Worm (Caenorhabditis elegans) whole organism, L2 larva: ENCODE measurements around the gene T03F6.6.
A peak's percentile ranks its signal among the peaks of the same experiment; 100 is the strongest.
"Not testable (repeated sequence)": the region's sequence is repeated elsewhere in the genome, so short reads cannot be mapped to it uniquely, and the experiment has no call there.

Experiments used
- F13H6.1 ChIP-seq: sonication (generic microtip); optimal IDR thresholded peaks from 2 replicates; lab custom pipeline; 2016; ENCODE audit warnings: missing genetic modification characterization, missing compliant biosample characterization
- R02D3.7 ChIP-seq: fragments of 150-350 bp; optimal IDR thresholded peaks from 2 replicates; lab custom pipeline; 2014; ENCODE audit warnings: missing biosample characterization, missing genetic modification characterization
- ZK546.5 ChIP-seq: sonication (generic microtip); optimal IDR thresholded peaks from 2 replicates; lab custom pipeline; 2017; ENCODE audit warnings: missing biosample characterization, missing genetic modification characterization
- alr-1 ChIP-seq: fragments of 150-350 bp; optimal IDR thresholded peaks from 2 replicates; lab custom pipeline; 2014; ENCODE audit warnings: missing biosample characterization, missing genetic modification characterization
- aly-2 ChIP-seq: fragments of 150-350 bp; optimal IDR thresholded peaks from 2 replicates; lab custom pipeline; 2014; ENCODE audit warnings: missing biosample characterization, missing genetic modification characterization
- blmp-1 ChIP-seq: sonication (generic microtip); optimal IDR thresholded peaks from 2 replicates; lab custom pipeline; 2017; ENCODE audit warnings: missing genetic modification characterization, mild to moderate bottlenecking, missing compliant biosample characterization, antibody characterized with exemption, moderate library complexity; ENCODE audit not compliant: insufficient read depth
- ceh-16 ChIP-seq: fragments of 150-350 bp; optimal IDR thresholded peaks from 2 replicates; lab custom pipeline; 2014; ENCODE audit warnings: missing biosample characterization, missing genetic modification characterization
- ceh-82 ChIP-seq: fragments of 150-350 bp; optimal IDR thresholded peaks from 2 replicates; lab custom pipeline; 2014; ENCODE audit warnings: missing biosample characterization, missing genetic modification characterization
- dmd-4 ChIP-seq: sonication (generic microtip); optimal IDR thresholded peaks from 2 replicates; lab custom pipeline; 2017; ENCODE audit warnings: missing biosample characterization, missing genetic modification characterization
- elt-1 ChIP-seq: fragments of 150-350 bp; optimal IDR thresholded peaks from 2 replicates; lab custom pipeline; 2014; ENCODE audit warnings: missing biosample characterization, missing genetic modification characterization
- elt-3 ChIP-seq: sonication (generic microtip); optimal IDR thresholded peaks from 2 replicates; lab custom pipeline; 2017; ENCODE audit warnings: missing biosample characterization, missing genetic modification characterization
- fos-1 ChIP-seq: fragments of 150-350 bp; optimal IDR thresholded peaks from 2 replicates; lab custom pipeline; 2014; ENCODE audit warnings: missing biosample characterization, missing genetic modification characterization
- gmeb-1 ChIP-seq: fragments of 150-350 bp; optimal IDR thresholded peaks from 2 replicates; lab custom pipeline; 2014; ENCODE audit warnings: missing biosample characterization, missing genetic modification characterization
- lin-39 ChIP-seq: fragments of 150-350 bp; optimal IDR thresholded peaks from 2 replicates; lab custom pipeline; 2014; ENCODE audit warnings: missing biosample characterization, missing genetic modification reagents, missing genetic modification characterization
- mbf-1 ChIP-seq: sonication (generic microtip); optimal IDR thresholded peaks from 2 replicates; lab custom pipeline; 2017; ENCODE audit warnings: missing biosample characterization, missing genetic modification characterization
- mdl-1 ChIP-seq, 2 experiments: fragments of 150-350 bp in 1 of 2; sonication (generic microtip) in 1 of 2; optimal IDR thresholded peaks; 2 replicates each; lab custom pipeline; 2017; ENCODE audit warnings: missing biosample characterization in 2 of 2, missing genetic modification characterization in 2 of 2
- nhr-10 ChIP-seq: sonication (generic microtip); optimal IDR thresholded peaks from 2 replicates; lab custom pipeline; 2017; ENCODE audit warnings: missing biosample characterization, missing genetic modification characterization
- nhr-11 ChIP-seq: fragments of 150-350 bp; optimal IDR thresholded peaks from 2 replicates; lab custom pipeline; 2014; ENCODE audit warnings: missing biosample characterization, missing genetic modification characterization
- nhr-12 ChIP-seq: fragments of 150-350 bp; optimal IDR thresholded peaks from 2 replicates; lab custom pipeline; 2014; ENCODE audit warnings: missing biosample characterization, missing genetic modification characterization
- nhr-23 ChIP-seq: fragments of 150-350 bp; optimal IDR thresholded peaks from 2 replicates; lab custom pipeline; 2014; ENCODE audit warnings: missing biosample characterization, missing genetic modification reagents, missing genetic modification characterization
- nhr-237 ChIP-seq: fragments of 150-350 bp; optimal IDR thresholded peaks from 2 replicates; lab custom pipeline; 2014; ENCODE audit warnings: missing biosample characterization, missing genetic modification characterization
- nhr-25 ChIP-seq: fragments of 150-350 bp; sonication (generic microtip); optimal IDR thresholded peaks from 3 replicates; lab custom pipeline; 2014; ENCODE audit warnings: missing biosample characterization, missing genetic modification characterization
- nhr-6 ChIP-seq: fragments of 150-350 bp; optimal IDR thresholded peaks from 2 replicates; lab custom pipeline; 2014; ENCODE audit warnings: missing biosample characterization, missing genetic modification characterization
- nhr-77 ChIP-seq: fragments of 150-350 bp; optimal IDR thresholded peaks from 2 replicates; lab custom pipeline; 2014; ENCODE audit warnings: missing biosample characterization, missing genetic modification characterization
- peb-1 ChIP-seq: fragments of 150-350 bp; optimal IDR thresholded peaks from 2 replicates; lab custom pipeline; 2014; ENCODE audit warnings: missing biosample characterization, missing genetic modification characterization
- sem-4 ChIP-seq: fragments of 150-350 bp; optimal IDR thresholded peaks from 2 replicates; lab custom pipeline; 2014; ENCODE audit warnings: missing biosample characterization, missing genetic modification reagents, missing genetic modification characterization
- skn-1 ChIP-seq: sonication (generic microtip); optimal IDR thresholded peaks from 2 replicates; lab custom pipeline; 2017; ENCODE audit warnings: missing biosample characterization, missing genetic modification characterization
- sma-3 ChIP-seq: sonication (generic microtip); optimal IDR thresholded peaks from 2 replicates; lab custom pipeline; 2016; ENCODE audit warnings: missing genetic modification reagents, missing genetic modification characterization, missing compliant biosample characterization
- sma-9 ChIP-seq, 2 experiments: fragments of 150-350 bp in 1 of 2; sonication (generic microtip) in 1 of 2; optimal IDR thresholded peaks; 2 replicates each; lab custom pipeline; 2014 to 2016; ENCODE audit warnings: missing genetic modification characterization in 2 of 2, mild to moderate bottlenecking in 1 of 2, missing biosample characterization in 1 of 2, missing compliant biosample characterization in 1 of 2, missing genetic modification reagents in 1 of 2, moderate library complexity in 1 of 2
- snpc-4 ChIP-seq: fragments of 150-350 bp; optimal IDR thresholded peaks from 2 replicates; lab custom pipeline; 2014; ENCODE audit warnings: missing biosample characterization, missing genetic modification characterization
- unc-55 ChIP-seq: fragments of 150-350 bp; sonication (generic microtip); optimal IDR thresholded peaks from 3 replicates; lab custom pipeline; 2014; ENCODE audit warnings: missing biosample characterization, missing genetic modification reagents, missing genetic modification characterization
- zag-1 ChIP-seq: fragments of 150-350 bp; optimal IDR thresholded peaks from 2 replicates; lab custom pipeline; 2014; ENCODE audit warnings: missing biosample characterization, missing genetic modification characterization
- ztf-1 ChIP-seq: fragments of 200-800 bp; sonication (Bioruptor generic); conservative IDR thresholded peaks from 2 replicates; pipeline ENCODE4 v1.3.6; 2022; ENCODE audit warnings: missing genetic modification characterization, missing compliant biosample characterization
- ztf-4 ChIP-seq: fragments of 150-350 bp; optimal IDR thresholded peaks from 2 replicates; lab custom pipeline; 2014; ENCODE audit warnings: missing biosample characterization, missing genetic modification characterization

The T03F6.6 gene

DNA sequence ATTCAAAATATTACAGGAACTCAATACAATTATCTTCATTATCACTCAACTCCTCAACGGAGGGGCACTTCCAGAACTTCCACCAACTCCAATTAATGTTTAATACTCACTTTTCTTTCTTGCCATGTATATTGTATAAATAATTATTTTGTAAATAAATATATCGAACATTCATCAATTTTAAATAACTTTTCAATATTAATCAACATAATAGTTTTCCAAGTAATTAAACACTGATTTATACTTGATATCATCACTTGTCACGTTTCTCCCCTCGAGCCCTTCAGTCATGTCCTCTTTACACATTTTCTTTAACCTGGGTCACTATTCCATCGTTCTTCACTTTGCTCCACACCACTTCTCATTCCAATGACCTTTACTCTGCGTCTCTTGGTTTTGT lies 22.8 kb upstream of the T03F6.6 start, which contains the start of gene mig-18:
mig-18 (plus strand) TSS at position 301 of the 400 bp plus-strand sequence.
- TF ChIP-seq ZK546.5 (no peak), peb-1 (tag; lab: Kevin White, UChicago) (no peak), zag-1 (tag; lab: Kevin White, UChicago) (no peak), nhr-77 (tag; lab: Kevin White, UChicago) (no peak), fos-1 (no peak), alr-1 (tag; lab: Kevin White, UChicago) (no peak), unc-55 (GFP tag; lab: Kevin White, UChicago) (no peak)

DNA sequence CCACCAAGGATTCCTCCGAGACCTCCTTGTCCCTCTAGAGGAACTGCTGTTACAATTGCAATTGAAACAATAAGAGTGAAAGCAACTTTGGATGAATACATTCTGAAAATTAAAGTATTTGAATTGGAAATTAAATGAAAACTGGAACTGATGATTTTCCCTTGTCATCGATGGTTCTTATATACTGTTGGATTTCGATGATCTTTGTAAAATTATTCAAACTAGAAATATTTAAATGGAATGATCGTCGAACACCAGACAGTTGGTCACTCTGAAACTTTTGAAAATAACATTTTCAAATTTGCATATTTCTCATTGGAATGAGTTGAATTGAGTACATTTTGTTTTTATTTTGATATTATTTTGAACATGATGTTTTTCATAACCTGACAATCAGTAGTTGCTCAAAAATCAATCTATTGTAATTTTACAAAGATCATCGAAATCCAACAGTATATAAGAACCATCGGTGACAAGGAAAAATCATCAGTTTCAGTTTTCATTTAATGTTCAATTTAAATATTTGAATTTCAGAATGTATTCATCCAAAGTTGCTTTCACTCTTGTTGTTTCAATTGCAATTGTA lies 21.7 kb upstream of the T03F6.6 start, which contains the start of the genes srlf-9 and srlf-10:
srlf-9 (minus strand) TSS at position 101 of the 586 bp plus-strand sequence.
srlf-10 (plus strand) TSS at position 536 of the 586 bp plus-strand sequence.
- TF ChIP-seq elt-3 (tag; lab: Kevin White, UChicago); nhr-10 (tag; lab: Kevin White, UChicago); fos-1: not testable (repeated sequence)

DNA sequence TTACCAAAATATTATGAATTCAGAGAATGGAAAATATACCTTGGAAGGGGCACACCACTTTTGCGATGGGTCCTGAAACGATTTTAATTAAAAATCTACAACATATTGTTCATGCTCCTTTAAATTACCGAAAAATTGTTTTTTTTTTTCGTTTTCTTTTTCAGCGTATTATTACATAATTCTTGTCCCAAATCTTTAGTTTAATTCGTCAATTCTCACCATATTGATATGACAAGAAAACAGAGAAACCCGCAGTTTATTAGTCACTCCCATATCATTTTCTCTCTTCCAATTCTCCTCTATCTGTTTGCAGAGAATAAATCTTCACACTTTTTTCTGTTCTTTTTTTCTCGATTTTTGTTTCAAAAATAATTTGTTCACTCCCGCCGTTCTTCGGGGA lies 15.2 kb upstream of the T03F6.6 start, which contains the start of gene F11F1.1:
F11F1.1 (plus strand) TSS at position 301 of the 400 bp plus-strand sequence.
- peak; percentile 31 for TF ChIP-seq fos-1
- TF ChIP-seq sem-4 (tag; lab: Kevin White, UChicago): no peak
- TF ChIP-seq, all 48 proteins: peak for 1

- TF ChIP-seq aly-2 (tag; lab: Kevin White, UChicago) (no peak), ztf-4 (no peak), R02D3.7 (no peak), peb-1 (tag; lab: Kevin White, UChicago) (no peak), ztf-1 (GFP tag; lab: Robert Waterston, UW) (no peak), sem-4 (tag; lab: Kevin White, UChicago) (no peak)
Measured at ce11 chrIII:13393647-13394046, 13.6 kb upstream of the T03F6.6 start, which contains the start of gene qdpr-1. Gene qdpr-1 (plus strand): TSS chrIII:13393910.

DNA sequence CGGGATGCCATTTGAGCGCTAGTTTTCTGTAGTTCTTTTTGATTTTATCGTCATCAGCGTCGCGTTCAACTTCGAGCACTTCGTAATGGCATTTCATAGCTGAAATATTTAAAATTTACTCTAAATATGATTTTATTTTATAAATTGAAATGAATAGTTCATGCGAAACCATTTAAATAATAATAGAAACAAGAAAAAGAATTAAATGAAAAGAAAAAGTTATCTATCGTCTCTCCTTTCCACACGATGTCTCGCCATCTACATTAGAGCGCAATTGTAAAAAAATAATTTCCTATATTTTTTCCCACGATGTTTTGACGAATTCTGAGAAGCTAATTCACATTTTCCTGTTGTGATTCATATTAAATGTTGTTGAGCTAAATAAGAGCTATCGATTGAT lies 13.1 kb upstream of the T03F6.6 start, which contains the start of gene dnj-17:
dnj-17 (minus strand) TSS at position 101 of the 400 bp plus-strand sequence.
- TF ChIP-seq nhr-12 (no peak), ceh-82 (tag; lab: Kevin White, UChicago) (no peak), mdl-1 (tag; optimal IDR thresholded peaks at IDR 0.05; lab: Kevin White, UChicago) (no peak), sma-9 (GFP tag; optimal IDR thresholded peaks at IDR 0.05; lab: Kevin White, UChicago) (no peak), sma-9 (tag; optimal IDR thresholded peaks at IDR 0.05; lab: Kevin White, UChicago) (no peak), nhr-237 (tag; lab: Kevin White, UChicago) (no peak), snpc-4 (no peak), nhr-77 (tag; lab: Kevin White, UChicago) (no peak), sma-3 (GFP tag; lab: Kevin White, UChicago) (no peak), fos-1 (no peak), dmd-4 (tag; lab: Kevin White, UChicago) (no peak), zag-1 (tag; lab: Kevin White, UChicago) (no peak), mbf-1 (no peak), elt-1 (no peak)

ce11 chrIII:13390789-13391188 lies 10.7 kb upstream of the T03F6.6 start:
- TF ChIP-seq sma-3 (GFP tag; lab: Kevin White, UChicago) (no peak), gmeb-1 (no peak), R02D3.7 (no peak), nhr-25 (no peak), nhr-6 (no peak), nhr-11 (tag; lab: Kevin White, UChicago) (no peak), snpc-4 (no peak), lin-39 (tag; lab: Kevin White, UChicago) (no peak), ceh-16 (tag; lab: Kevin White, UChicago) (no peak), elt-1 (no peak)

DNA sequence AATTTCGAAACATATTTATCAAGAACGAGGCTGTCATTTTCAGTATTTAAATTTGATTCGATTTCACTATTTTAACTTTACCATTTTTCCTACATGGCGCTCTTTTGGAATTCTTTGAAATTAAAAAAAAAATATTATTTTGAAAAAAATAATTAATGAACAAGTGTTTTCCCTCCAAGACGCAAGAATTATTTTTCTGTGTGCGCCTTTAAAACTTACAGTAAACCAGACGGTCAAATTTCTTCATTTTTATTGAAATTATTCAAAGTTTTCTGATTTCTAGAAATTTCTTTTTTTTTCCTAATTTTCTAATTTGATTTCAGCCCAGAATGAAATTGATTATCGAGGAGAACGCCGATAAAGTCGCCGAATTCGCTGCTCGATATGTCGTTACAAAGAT lies 9.0 kb upstream of the T03F6.6 start, which contains the start of gene T03F6.3:
T03F6.3 (plus strand) TSS at position 318 of the 400 bp plus-strand sequence.
- TF ChIP-seq nhr-11 (tag; lab: Kevin White, UChicago): no peak
- TF ChIP-seq gmeb-1: no peak
- no peak for TF ChIP-seq F13H6.1 (tag; lab: Kevin White, UChicago)
- TF ChIP-seq blmp-1 (tag; lab: Kevin White, UChicago): no peak
- no peak for TF ChIP-seq nhr-12
- no peak for TF ChIP-seq unc-55 (GFP tag; lab: Kevin White, UChicago)
- TF ChIP-seq skn-1 (tag; lab: Kevin White, UChicago): no peak
- TF ChIP-seq zag-1 (tag; lab: Kevin White, UChicago): no peak
- TF ChIP-seq R02D3.7: no peak
- TF ChIP-seq nhr-25: no peak
- TF ChIP-seq ceh-16 (tag; lab: Kevin White, UChicago): no peak
- no peak for TF ChIP-seq nhr-23 (tag; lab: Kevin White, UChicago)
- TF ChIP-seq mdl-1 (tag; optimal IDR thresholded peaks at IDR 0.05; lab: Kevin White, UChicago): no peak
- no peak for TF ChIP-seq lin-39 (tag; lab: Kevin White, UChicago)
- TF ChIP-seq sma-3 (GFP tag; lab: Kevin White, UChicago): no peak
